Worm (Caenorhabditis elegans): ENCODE results near the gene spe-17.

The spe-17 gene

DNA sequence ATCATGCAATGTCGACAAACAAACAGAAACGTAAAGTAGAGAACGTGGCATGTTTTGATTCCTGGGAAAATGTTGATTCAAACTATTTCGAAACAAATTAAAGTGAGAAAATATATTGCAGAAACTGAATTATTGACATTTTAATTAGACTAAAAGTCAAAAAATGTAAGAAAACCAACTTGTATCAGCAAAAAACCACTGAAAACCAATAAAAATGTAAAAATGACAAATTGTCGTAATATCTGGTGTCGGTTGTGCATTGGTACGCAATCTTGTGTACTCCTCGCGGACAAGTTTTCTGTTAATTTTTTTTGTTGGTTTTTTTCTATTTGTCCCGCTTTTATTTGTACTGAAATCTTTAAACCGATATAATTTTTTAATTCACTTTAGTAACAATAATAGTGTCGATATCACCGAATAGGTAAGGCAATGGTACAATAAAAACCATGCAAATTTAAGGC lies 16.5 kb downstream of the spe-17 start, which contains the start of gene T12G3.11 (continued):
- no peak for TF ChIP-seq Y53G8AR.9 (GFP tag; conservative IDR thresholded peaks at IDR 0.05)
- no peak for TF ChIP-seq F49E8.2 (tag; optimal IDR thresholded peaks at IDR 0.05; ENCODE audit: insufficient read depth)
- no peak for TF ChIP-seq F52B5.7 (tag; optimal IDR thresholded peaks at IDR 0.05)
- no peak for TF ChIP-seq egrh-3 (GFP tag; IDR thresholded peaks at IDR 0.05)
- TF ChIP-seq cebp-1 (GFP tag; IDR thresholded peaks at IDR 0.05): no peak
- TF ChIP-seq cebp-1 (tag; optimal IDR thresholded peaks at IDR 0.05): peak; percentile 7
- TF ChIP-seq lin-54 (GFP tag; optimal IDR thresholded peaks at IDR 0.05): peak; percentile 38
- no peak for TF ChIP-seq ceh-58 (GFP tag; IDR thresholded peaks at IDR 0.05)
- no peak for TF ChIP-seq nhr-179 (tag; optimal IDR thresholded peaks at IDR 0.05)
- TF ChIP-seq nfya-2 (GFP tag; IDR thresholded peaks at IDR 0.05): no peak
- peak; percentile 46 for TF ChIP-seq F23B12.7 (tag; optimal IDR thresholded peaks at IDR 0.05; ENCODE audit: insufficient read depth)
- TF ChIP-seq F57A8.1 (GFP tag; optimal IDR thresholded peaks at IDR 0.05): no peak
- TF ChIP-seq madf-3 (GFP tag; IDR thresholded peaks at IDR 0.05): 0 out of 2 replicates have a peak, but pooled peaks have one; percentile 61
- TF ChIP-seq ceh-40 (GFP tag; IDR thresholded peaks at IDR 0.05): no peak
- no peak for TF ChIP-seq ccch-3 (GFP tag; optimal IDR thresholded peaks at IDR 0.05)
- no peak for TF ChIP-seq tlf-1 (GFP tag; optimal IDR thresholded peaks at IDR 0.05)
- peak; percentile 27 for TF ChIP-seq dpl-1 (GFP tag; optimal IDR thresholded peaks at IDR 0.05)
- 0 out of 2 replicates have a peak, but pooled peaks have one; percentile 8 for TF ChIP-seq mcd-1 (GFP tag; IDR thresholded peaks at IDR 0.05)
- TF ChIP-seq F37B4.10 (GFP tag; IDR thresholded peaks at IDR 0.05): no peak
- TF ChIP-seq unc-130 (GFP tag; optimal IDR thresholded peaks at IDR 0.05): no peak
- TF ChIP-seq mes-4 (tag; optimal IDR thresholded peaks at IDR 0.05): no peak
- TF ChIP-seq B0336.3 (GFP tag; IDR thresholded peaks at IDR 0.05): peak; percentile 29; the same call in 1 of the 2 replicates
- TF ChIP-seq die-1 (tag; optimal IDR thresholded peaks at IDR 0.05): no peak
- no peak for TF ChIP-seq bed-2 (GFP tag; IDR thresholded peaks at IDR 0.05)

ce11 chrIV:12031003-12031402 lies 17.8 kb downstream of the spe-17 start, which contains the start of the genes T12G3.6 and mrpl-51:
T12G3.6 (minus strand) TSS chrIV:12031271.
mrpl-51 (plus strand) TSS chrIV:12031324.
- TF ChIP-seq C06A6.2 (GFP tag; conservative IDR thresholded peaks at IDR 0.05) (no peak), xnd-1 (tag; optimal IDR thresholded peaks at IDR 0.05) (peak; percentile 45), madf-6 (GFP tag; IDR thresholded peaks at IDR 0.05) (peak; percentile 78), ztf-22 (GFP tag; optimal IDR thresholded peaks at IDR 0.05) (no peak), nfyb-1 (GFP tag; IDR thresholded peaks at IDR 0.05) (no peak), madf-8 (GFP tag; conservative IDR thresholded peaks at IDR 0.05) (peak; percentile 36), D2030.7 (GFP tag; IDR thresholded peaks at IDR 0.05) (peak; percentile 22; the same call in 1 of the 2 replicates), lin-54 (GFP tag; optimal IDR thresholded peaks at IDR 0.05) (peak; percentile 21), efl-1 (GFP tag; optimal IDR thresholded peaks at IDR 0.05) (peak; percentile 73), dpff-1 (tag; optimal IDR thresholded peaks at IDR 0.05) (no peak)

- TF ChIP-seq nhr-90 (tag; optimal IDR thresholded peaks at IDR 0.05): peak; percentile 71
- TF ChIP-seq ztf-26 (tag; optimal IDR thresholded peaks at IDR 0.05): peak; percentile 72
- TF ChIP-seq cebp-1 (GFP tag; IDR thresholded peaks at IDR 0.05): peak; percentile 63; the same call in 1 of the 2 replicates
- peak; percentile 88 for TF ChIP-seq cebp-1 (tag; optimal IDR thresholded peaks at IDR 0.05)
- no peak for TF ChIP-seq D2030.7 (GFP tag; IDR thresholded peaks at IDR 0.05)
- no peak for TF ChIP-seq snpc-4 (GFP tag; optimal IDR thresholded peaks at IDR 0.05)
- peak in 2 of 4 experiments; percentile 50 to 58 for TF ChIP-seq snpc-4 (tag; optimal IDR thresholded peaks at IDR 0.05)
- TF ChIP-seq nhr-80 (tag; optimal IDR thresholded peaks at IDR 0.05): peak; percentile 98
- no peak for TF ChIP-seq F39B2.1 (GFP tag; IDR thresholded peaks at IDR 0.05)
- peak; percentile 43 for TF ChIP-seq ztf-18 (tag; optimal IDR thresholded peaks at IDR 0.05)
- no peak for TF ChIP-seq F52B5.7 (tag; optimal IDR thresholded peaks at IDR 0.05)
- peak; percentile 92 for TF ChIP-seq hsf-1 (GFP tag; IDR thresholded peaks at IDR 0.05)
- peak; percentile 17; the same call in 1 of the 2 replicates for TF ChIP-seq egrh-3 (GFP tag; IDR thresholded peaks at IDR 0.05)
- no peak for TF ChIP-seq snpc-1.3 (tag; optimal IDR thresholded peaks at IDR 0.05; ENCODE audit: insufficient read depth)
- TF ChIP-seq mcd-1 (GFP tag; IDR thresholded peaks at IDR 0.05): peak; percentile 76
- TF ChIP-seq C06A6.2 (GFP tag; conservative IDR thresholded peaks at IDR 0.05): 0 out of 2 replicates have a peak, but pooled peaks have one; percentile 64
- peak in 1 of 3 experiments; percentile 67 for TF ChIP-seq lin-35 (GFP tag; optimal IDR thresholded peaks at IDR 0.05)
- TF ChIP-seq lin-54 (GFP tag; optimal IDR thresholded peaks at IDR 0.05): peak; percentile 70
- TF ChIP-seq egl-44 (GFP tag; IDR thresholded peaks at IDR 0.05): peak; percentile 86
- TF ChIP-seq chd-7 (tag; optimal IDR thresholded peaks at IDR 0.05): peak; percentile 84
- peak; percentile 36 for TF ChIP-seq unc-62 (GFP tag; optimal IDR thresholded peaks at IDR 0.05)
Observed at ce11 chrIV:12032383-12032782, 19.2 kb downstream of the spe-17 start.
